Worm (Caenorhabditis elegans) whole organism, young adult: Measurements from ENCODE around the gene F41G3.6.

Source experiments
- B0261.1 ChIP-seq: sonication (generic microtip); optimal IDR thresholded peaks from 2 replicates; lab custom pipeline; 2016; ENCODE audit warnings: mild to moderate bottlenecking, missing genetic modification characterization, moderate library complexity, missing compliant biosample characterization
- D2030.7 ChIP-seq: fragments of 200-800 bp; sonication (Bioruptor generic); IDR thresholded peaks from 2 replicates; pipeline ENCODE4 v1.3.6; 2022; ENCODE audit warnings: missing genetic modification reagents, missing genetic modification characterization, missing compliant biosample characterization
- ceh-27 ChIP-seq: fragments of 200-800 bp; sonication (Bioruptor generic); optimal IDR thresholded peaks from 2 replicates; lab custom pipeline; 2018; ENCODE audit warnings: mild to moderate bottlenecking, missing genetic modification characterization, moderate library complexity, missing compliant biosample characterization
- nhr-90 ChIP-seq: sonication (generic microtip); optimal IDR thresholded peaks from 2 replicates; lab custom pipeline; 2016; ENCODE audit warnings: missing genotype, mild to moderate bottlenecking, missing genetic modification characterization, missing compliant biosample characterization

DNA sequence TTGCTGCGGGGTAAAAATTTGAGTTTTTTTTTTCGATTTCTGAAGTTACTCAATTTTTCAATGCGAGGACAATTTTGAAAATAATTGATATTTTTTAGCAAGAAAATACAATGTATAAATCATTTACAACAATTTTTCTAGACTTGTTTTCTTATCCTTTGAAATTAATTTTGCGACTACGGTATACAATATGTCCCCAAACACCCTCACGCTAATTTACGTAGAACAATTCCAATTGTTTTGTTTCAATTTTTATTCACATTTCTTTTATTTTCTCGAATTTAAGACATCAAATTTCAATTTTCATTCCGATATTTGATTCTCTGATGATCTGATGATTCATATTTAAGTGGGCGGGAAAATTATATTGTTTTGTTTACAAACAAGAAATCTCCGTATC lies 39.3 kb downstream of the F41G3.6 start:
- TF ChIP-seq nhr-90 (tag; lab: Kevin White, UChicago) (no peak), D2030.7 (no peak), B0261.1 (no peak), ceh-27 (no peak)
